Fruit fly (Drosophila melanogaster) whole organism, embryonic: Measurements from ENCODE around the gene dod.

ENCODE experiments used
- B-H1 ChIP-seq: fragments of 200-800 bp; sonication (Bioruptor generic); IDR thresholded peaks from 3 replicates; pipeline ENCODE4 v1.3.6; 2022; ENCODE audit warnings: missing biosample characterization, missing genetic modification characterization
- Bteb2 ChIP-seq: fragments of 200-800 bp; sonication (Bioruptor generic); optimal IDR thresholded peaks from 2 replicates; lab custom pipeline; 2016; ENCODE audit warnings: missing biosample characterization, missing genetic modification characterization
- CG10321 ChIP-seq: fragments of 200-800 bp; sonication (Bioruptor generic); IDR thresholded peaks from 2 replicates; pipeline ENCODE4 v1.3.6; 2022; ENCODE audit warnings: missing biosample characterization, missing genetic modification characterization
- CG11456 ChIP-seq: fragments of 200-800 bp; sonication (Bioruptor generic); IDR thresholded peaks from 3 replicates; pipeline ENCODE4 v1.3.6; 2022; ENCODE audit warnings: missing biosample characterization, missing genetic modification characterization
- CG12942 ChIP-seq: fragments of 200-800 bp; sonication (Bioruptor generic); optimal IDR thresholded peaks from 3 replicates; lab custom pipeline; 2016; ENCODE audit warnings: missing biosample characterization, missing genetic modification characterization
- CG13287 ChIP-seq: fragments of 200-800 bp; sonication (Bioruptor generic); IDR thresholded peaks from 2 replicates; pipeline ENCODE4 v1.3.6; 2022; ENCODE audit warnings: missing biosample characterization, missing genetic modification characterization; ENCODE audit not compliant: partially characterized antibody
- CG13775 ChIP-seq: fragments of 200-800 bp; sonication (Bioruptor generic); optimal IDR thresholded peaks from 3 replicates; lab custom pipeline; 2017; ENCODE audit warnings: missing biosample characterization, mild to moderate bottlenecking, missing genetic modification characterization
- CG15073 ChIP-seq: fragments of 200-800 bp; sonication (Bioruptor generic); optimal IDR thresholded peaks from 2 replicates; lab custom pipeline; 2016; ENCODE audit warnings: missing biosample characterization, missing genetic modification characterization
- CG30020 ChIP-seq: fragments of 200-800 bp; optimal IDR thresholded peaks from 2 replicates; lab custom pipeline; 2019; ENCODE audit warnings: missing biosample characterization, mild to moderate bottlenecking, missing genetic modification characterization, moderate library complexity
- CG30403 ChIP-seq: fragments of 200-800 bp; sonication (Bioruptor generic); optimal IDR thresholded peaks from 3 replicates; lab custom pipeline; 2016; ENCODE audit warnings: missing biosample characterization, missing genetic modification characterization
- CG31365 ChIP-seq: fragments of 200-800 bp; sonication (Bioruptor generic); optimal IDR thresholded peaks from 2 replicates; lab custom pipeline; 2018; ENCODE audit warnings: missing biosample characterization, mild to moderate bottlenecking, missing genetic modification characterization
- CG34422 ChIP-seq: fragments of 200-800 bp; sonication (Bioruptor generic); IDR thresholded peaks from 3 replicates; pipeline ENCODE4 v1.3.6; 2022; ENCODE audit warnings: missing biosample characterization, missing genetic modification characterization
- CG6654 ChIP-seq: fragments of 200-800 bp; sonication (Bioruptor generic); optimal IDR thresholded peaks from 2 replicates; lab custom pipeline; 2017; ENCODE audit warnings: missing biosample characterization, mild to moderate bottlenecking, missing genetic modification characterization
- CG6765 ChIP-seq: fragments of 200-800 bp; sonication (Bioruptor generic); optimal IDR thresholded peaks from 3 replicates; lab custom pipeline; 2017; ENCODE audit warnings: missing biosample characterization, mild to moderate bottlenecking, missing genetic modification characterization
- CG6813 ChIP-seq: fragments of 200-800 bp; sonication (Bioruptor generic); optimal IDR thresholded peaks from 2 replicates; lab custom pipeline; 2017; ENCODE audit warnings: missing biosample characterization, missing genetic modification characterization, mild to moderate bottlenecking, moderate library complexity, missing genetic modification reagents
- CG7928 ChIP-seq: fragments of 200-800 bp; sonication (Bioruptor generic); optimal IDR thresholded peaks from 2 replicates; lab custom pipeline; 2017; ENCODE audit warnings: missing biosample characterization, mild to moderate bottlenecking, missing genetic modification characterization
- CG8478 ChIP-seq: fragments of >200 bp; optimal IDR thresholded peaks from 2 replicates; lab custom pipeline; 2018
- CG8944 ChIP-seq: fragments of 200-800 bp; sonication (Bioruptor generic); optimal IDR thresholded peaks from 3 replicates; lab custom pipeline; 2016; ENCODE audit warnings: missing biosample characterization, missing genetic modification characterization
- CG9727 ChIP-seq: fragments of 200-800 bp; sonication (Bioruptor generic); optimal IDR thresholded peaks from 3 replicates; lab custom pipeline; 2017; ENCODE audit warnings: missing biosample characterization, mild to moderate bottlenecking, missing genetic modification characterization
- CG9932 ChIP-seq: fragments of 200-800 bp; sonication (Bioruptor generic); IDR thresholded peaks from 2 replicates; pipeline ENCODE4 v1.3.6; 2022; ENCODE audit warnings: missing biosample characterization, missing genetic modification characterization
- Chrac-16 ChIP-seq: fragments of 200-800 bp; sonication (Bioruptor generic); optimal IDR thresholded peaks from 3 replicates; lab custom pipeline; 2016; ENCODE audit warnings: missing biosample characterization, missing genetic modification characterization
- Dip3 ChIP-seq: fragments of 200-800 bp; sonication (Bioruptor generic); optimal IDR thresholded peaks from 3 replicates; lab custom pipeline; 2016; ENCODE audit warnings: missing biosample characterization, missing genetic modification characterization
- Doc3 ChIP-seq: fragments of 200-800 bp; sonication (Bioruptor generic); IDR thresholded peaks from 3 replicates; pipeline ENCODE4 v1.3.6; 2022; ENCODE audit warnings: missing biosample characterization, missing genetic modification characterization; ENCODE audit not compliant: partially characterized antibody
- HLHmδ ChIP-seq: fragments of 200-800 bp; sonication (Bioruptor generic); optimal IDR thresholded peaks from 2 replicates; lab custom pipeline; 2018; ENCODE audit warnings: missing biosample characterization, mild to moderate bottlenecking, missing genetic modification characterization, moderate library complexity
- Myb ChIP-seq: fragments of 200-800 bp; sonication (Bioruptor generic); optimal IDR thresholded peaks from 2 replicates; lab custom pipeline; 2016; ENCODE audit warnings: missing biosample characterization, missing genetic modification characterization
- Nf-YA ChIP-seq: fragments of 200-800 bp; sonication (Bioruptor generic); IDR thresholded peaks from 2 replicates; pipeline ENCODE4 v1.3.6; 2022; ENCODE audit warnings: missing biosample characterization, missing genetic modification characterization
- Nf-YC ChIP-seq: fragments of 200-800 bp; optimal IDR thresholded peaks from 3 replicates; lab custom pipeline; 2019; ENCODE audit warnings: missing biosample characterization, mild to moderate bottlenecking, missing genetic modification characterization, moderate library complexity
- Pdp1 ChIP-seq, 2 experiments: fragments of 200-800 bp; sonication (Bioruptor generic); optimal IDR thresholded peaks; 3 replicates each; lab custom pipeline; 2016; ENCODE audit warnings: missing biosample characterization in 2 of 2, missing genetic modification characterization in 2 of 2, mild to moderate bottlenecking in 1 of 2, moderate library complexity in 1 of 2
- Spps ChIP-seq: fragments of 200-800 bp; sonication (Bioruptor generic); optimal IDR thresholded peaks from 2 replicates; lab custom pipeline; 2018; ENCODE audit warnings: missing biosample characterization, mild to moderate bottlenecking, missing genetic modification characterization
- btn ChIP-seq: fragments of 200-800 bp; sonication (Bioruptor generic); optimal IDR thresholded peaks from 2 replicates; lab custom pipeline; 2016; ENCODE audit warnings: missing biosample characterization, missing genetic modification characterization
- chif ChIP-seq, 2 experiments: fragments of 200-800 bp; sonication (Bioruptor generic); optimal IDR thresholded peaks; 3 replicates each; lab custom pipeline; 2016; ENCODE audit warnings: missing biosample characterization in 2 of 2, missing genetic modification characterization in 2 of 2
- ci ChIP-seq: fragments of 200-800 bp; sonication (Bioruptor generic); IDR thresholded peaks from 3 replicates; pipeline ENCODE4 v1.3.6; 2022; ENCODE audit warnings: missing biosample characterization, missing genetic modification characterization
- ewg ChIP-seq: fragments of 200-800 bp; sonication (Bioruptor generic); optimal IDR thresholded peaks from 3 replicates; lab custom pipeline; 2017; ENCODE audit warnings: mild to moderate bottlenecking, missing biosample characterization, missing genetic modification reagents, missing genetic modification characterization
- exex ChIP-seq: fragments of 200-800 bp; sonication (Bioruptor generic); optimal IDR thresholded peaks from 4 replicates; lab custom pipeline; 2018; ENCODE audit warnings: missing biosample characterization, mild to moderate bottlenecking, missing genetic modification characterization, moderate library complexity
- grn ChIP-seq: fragments of 200-800 bp; sonication (Bioruptor generic); optimal IDR thresholded peaks from 3 replicates; lab custom pipeline; 2017; ENCODE audit warnings: missing biosample characterization, missing genetic modification characterization
- gt ChIP-seq: fragments of 200-800 bp; sonication (Bioruptor generic); IDR thresholded peaks from 2 replicates; pipeline ENCODE4 v1.3.6; 2022; ENCODE audit warnings: missing biosample characterization, missing genetic modification characterization
- jumu ChIP-seq: fragments of 200-800 bp; sonication (Bioruptor generic); optimal IDR thresholded peaks from 3 replicates; lab custom pipeline; 2016; ENCODE audit warnings: missing biosample characterization, missing genetic modification characterization
- knrl ChIP-seq: fragments of 200-800 bp; sonication (Bioruptor generic); IDR thresholded peaks from 3 replicates; pipeline ENCODE4 v1.3.6; 2022; ENCODE audit warnings: missing biosample characterization, missing genetic modification characterization; ENCODE audit not compliant: partially characterized antibody
- lab ChIP-seq: fragments of 200-800 bp; sonication (Bioruptor generic); optimal IDR thresholded peaks from 3 replicates; lab custom pipeline; 2017; ENCODE audit warnings: missing biosample characterization, missing genetic modification characterization, mild to moderate bottlenecking, moderate library complexity, missing genetic modification reagents
- lmd ChIP-seq: fragments of 200-800 bp; sonication (Bioruptor generic); IDR thresholded peaks from 2 replicates; pipeline ENCODE4 v1.3.6; 2022; ENCODE audit warnings: missing biosample characterization, missing genetic modification characterization
- nmo ChIP-seq: fragments of 200-800 bp; sonication (Bioruptor generic); optimal IDR thresholded peaks from 2 replicates; lab custom pipeline; 2018; ENCODE audit warnings: missing biosample characterization, mild to moderate bottlenecking, missing genetic modification characterization, moderate library complexity
- pan ChIP-seq, 4 experiments: fragments of >200 bp in 3 of 4; fragments of 200-800 bp in 1 of 4; sonication (Bioruptor generic) in 1 of 4; optimal IDR thresholded peaks in 3 of 4; IDR thresholded peaks in 1 of 4; 2 replicates each; pipeline versions ENCODE4 v1.3.6 to Lab custom; 2017 to 2022; ENCODE audit warnings: missing biosample characterization in 2 of 4, missing genetic modification characterization in 2 of 4, mixed read lengths in 1 of 4
- pum ChIP-seq: fragments of 200-800 bp; sonication (Bioruptor generic); optimal IDR thresholded peaks from 2 replicates; lab custom pipeline; 2016; ENCODE audit warnings: missing biosample characterization, missing genetic modification characterization
- rib ChIP-seq: fragments of 200-800 bp; sonication (Bioruptor generic); IDR thresholded peaks from 2 replicates; pipeline ENCODE4 v1.3.6; 2022; ENCODE audit warnings: missing biosample characterization, missing genetic modification characterization
- shn ChIP-seq: fragments of 200-800 bp; sonication (Bioruptor generic); optimal IDR thresholded peaks from 3 replicates; lab custom pipeline; 2016; ENCODE audit warnings: missing biosample characterization, missing genetic modification characterization
- sob ChIP-seq: fragments of 200-800 bp; sonication (Bioruptor generic); IDR thresholded peaks from 2 replicates; pipeline ENCODE4 v1.3.6; 2022; ENCODE audit warnings: missing biosample characterization, missing genetic modification characterization
- sug ChIP-seq: fragments of 200-800 bp; optimal IDR thresholded peaks from 2 replicates; lab custom pipeline; 2019; ENCODE audit warnings: missing biosample characterization, mild to moderate bottlenecking, missing genetic modification characterization, moderate library complexity
- tin ChIP-seq: fragments of 200-800 bp; sonication (Bioruptor generic); optimal IDR thresholded peaks from 3 replicates; lab custom pipeline; 2016; ENCODE audit warnings: missing biosample characterization, missing genetic modification characterization

dod gene

dm6 chrX:21373659-21374426 is 28.7 kb downstream of the dod start, which contains the start of gene slgA (continued):
- peak; percentile 35 for TF ChIP-seq Bteb2
- TF ChIP-seq ci (GFP tag; lab: Robert Waterston, UW), result peak; percentile 49; the same call in 1 of the 3 replicates
- TF ChIP-seq sug (tag; lab: Kevin White, UChicago), result peak; percentile 92
- TF ChIP-seq CG31365, result no peak
- peak; percentile 44; the same call in 1 of the 2 replicates for TF ChIP-seq lmd (GFP tag; lab: Robert Waterston, UW)
- peak; percentile 70; the same call in 2 of the 3 replicates for TF ChIP-seq knrl
- TF ChIP-seq Nf-YA, result peak; percentile 76; the same call in 1 of the 2 replicates
- TF ChIP-seq btn (GFP tag; lab: Kevin White, UChicago), result no peak
- TF ChIP-seq sob (GFP tag; lab: Robert Waterston, UW), result peak; percentile 68
- TF ChIP-seq CG11456 (GFP tag; lab: Robert Waterston, UW), result peak; percentile 68; the same call in 1 of the 3 replicates
- TF ChIP-seq rib, result 0 out of 2 replicates have a peak, but pooled peaks have one; percentile 15
- TF ChIP-seq Nf-YC (tag; lab: Kevin White, UChicago), result peak; percentile 97
- peak; percentile 9 for TF ChIP-seq CG30020 (tag; lab: Kevin White, UChicago)
- no peak for TF ChIP-seq CG6654 (GFP tag; lab: Kevin White, UChicago)
- no peak for TF ChIP-seq CG8478
- peak; percentile 8 for TF ChIP-seq CG13775
- peak; percentile 13 for TF ChIP-seq ewg
- TF ChIP-seq Pdp1 (GFP tag; optimal IDR thresholded peaks at IDR 0.05; lab: Kevin White, UChicago), result peak in 1 of 2 experiments; percentile 30
- TF ChIP-seq CG12942, result peak; percentile 17
- no peak for TF ChIP-seq pan (optimal IDR thresholded peaks at IDR 0.05; lab: Kevin White, UChicago)
- peak in 1 of 2 experiments; percentile 28 for TF ChIP-seq pan (GFP tag; optimal IDR thresholded peaks at IDR 0.05 in 1 of 2, IDR thresholded peaks at IDR 0.05 in 1 of 2)
- peak; percentile 40 for TF ChIP-seq CG9727
- TF ChIP-seq CG13287, result peak; percentile 75
- TF ChIP-seq grn, result peak; percentile 37
- TF ChIP-seq CG9932 (GFP tag; lab: Robert Waterston, UW), result peak; percentile 67
- peak; percentile 75 for TF ChIP-seq Myb (GFP tag; lab: Kevin White, UChicago)
- TF ChIP-seq B-H1 (GFP tag; lab: Robert Waterston, UW), result no peak
- no peak for TF ChIP-seq exex
- TF ChIP-seq lab (GFP tag; lab: Kevin White, UChicago), result peak; percentile 49
- peak; percentile 43 for TF ChIP-seq jumu (GFP tag; lab: Kevin White, UChicago)
- no peak for TF ChIP-seq gt
- peak; percentile 47 for TF ChIP-seq Dip3 (GFP tag; lab: Kevin White, UChicago)
- TF ChIP-seq CG15073 (GFP tag; lab: Kevin White, UChicago), result peak; percentile 89
- TF ChIP-seq Doc3, result peak; percentile 52; the same call in 1 of the 3 replicates
- peak; percentile 40; the same call in 2 of the 3 replicates for TF ChIP-seq CG34422 (GFP tag; lab: Robert Waterston, UW)
- TF ChIP-seq chif (GFP tag; optimal IDR thresholded peaks at IDR 0.05; lab: Kevin White, UChicago), result peak; percentile 5 to 29
- peak; percentile 25 for TF ChIP-seq shn
- peak; percentile 6 for TF ChIP-seq Chrac-16 (GFP tag; lab: Kevin White, UChicago)
- TF ChIP-seq CG6813, result no peak
- TF ChIP-seq Spps (tag; lab: Kevin White, UChicago), result no peak
- TF ChIP-seq CG10321 (GFP tag; lab: Robert Waterston, UW), result peak; percentile 68
- peak; percentile 45 for TF ChIP-seq CG6765
- TF ChIP-seq CG7928 (GFP tag; lab: Kevin White, UChicago), result no peak
- TF ChIP-seq HLHmδ (GFP tag; lab: Kevin White, UChicago), result no peak
- TF ChIP-seq CG8944 (GFP tag; lab: Kevin White, UChicago), result peak; percentile 34
- TF ChIP-seq nmo (GFP tag; lab: Kevin White, UChicago), result peak; percentile 43
- TF ChIP-seq tin (GFP tag; lab: Kevin White, UChicago), result peak; percentile 1
- TF ChIP-seq pum (GFP tag; lab: Kevin White, UChicago), result peak; percentile 19
- peak; percentile 46 for TF ChIP-seq CG30403 (GFP tag; lab: Kevin White, UChicago)
